ENCODE assay signal across 3 worm cellular contexts in genomic region chrII:11096233-11096632, ce11.
TF ChIP-seq lines count a peak whose summit lies in the region.

Gene nbs-1, minus strand, starts transcription at chrII:11096478.

TF ChIP-seq in whole organism, L1 larva, 84 proteins besides CTCF, POLR2A, EP300 and RAD21:
- TF ChIP-seq efl-1 (optimal IDR thresholded peaks at IDR 0.05; lab: Kevin White, UChicago) (peak in 1 of 2 experiments; percentile 6), efl-1 (GFP tag; optimal IDR thresholded peaks at IDR 0.05 in 1 of 2; lab: Kevin White, UChicago) (peak in 1 of 2 experiments; percentile 34), nhr-90 (tag; optimal IDR thresholded peaks at IDR 0.05; lab: Kevin White, UChicago; ENCODE audit: poor library complexity) (peak; percentile 12), nhr-85 (tag; lab: Kevin White, UChicago) (peak; percentile 63), nhr-77 (tag; optimal IDR thresholded peaks at IDR 0.05; lab: Kevin White, UChicago) (peak; percentile 7), nhr-47 (tag; optimal IDR thresholded peaks at IDR 0.05; lab: Kevin White, UChicago) (peak; percentile 13), unc-98 (GFP tag; IDR thresholded peaks at IDR 0.05; lab: Robert Waterston, UW) (no peak), ceh-88 (GFP tag; IDR thresholded peaks at IDR 0.05; lab: Robert Waterston, UW) (no peak), lsy-2 (tag; optimal IDR thresholded peaks at IDR 0.05; lab: Kevin White, UChicago) (peak in 1 of 2 experiments; percentile 41), nhr-20 (tag; optimal IDR thresholded peaks at IDR 0.05; lab: Kevin White, UChicago) (no peak)
TF ChIP-seq in whole organism, L1 larva: peak in this region for 6.

TF ChIP-seq in whole organism, L4 larva, 104 proteins besides CTCF, POLR2A, EP300 and RAD21:
- TF ChIP-seq ZK546.5 (tag; optimal IDR thresholded peaks at IDR 0.05; lab: Kevin White, UChicago) (no peak), ama-1 (optimal IDR thresholded peaks at IDR 0.05; lab: Kevin White, UChicago) (peak; percentile 14), lsy-2 (tag; optimal IDR thresholded peaks at IDR 0.05; lab: Kevin White, UChicago) (peak in 1 of 2 experiments; percentile 29), ceh-28 (tag; optimal IDR thresholded peaks at IDR 0.05; lab: Kevin White, UChicago) (no peak), mes-2 (tag; optimal IDR thresholded peaks at IDR 0.05; lab: Kevin White, UChicago; ENCODE audit: poor library complexity, severe bottlenecking) (peak; percentile 21), lin-38 (GFP tag; IDR thresholded peaks at IDR 0.05; lab: Robert Waterston, UW) (peak; percentile 49; the same call in 1 of the 2 replicates), Y48G9A.11 (GFP tag; IDR thresholded peaks at IDR 0.05; lab: Robert Waterston, UW) (0 out of 2 replicates have a peak, but pooled peaks have one; percentile 38), spr-1 (tag; optimal IDR thresholded peaks at IDR 0.05; lab: Kevin White, UChicago) (no peak), snpc-1.2 (GFP tag; IDR thresholded peaks at IDR 0.05; lab: Robert Waterston, UW) (peak; percentile 54; the same call in 1 of the 2 replicates)

TF ChIP-seq in whole organism, young adult, 124 proteins besides CTCF, POLR2A, EP300 and RAD21:
- TF ChIP-seq ekl-4 (GFP tag; IDR thresholded peaks at IDR 0.05; lab: Robert Waterston, UW): peak; percentile 75
- no peak for TF ChIP-seq dpl-1 (GFP tag; optimal IDR thresholded peaks at IDR 0.05; lab: Kevin White, UChicago)
- peak; percentile 38 for TF ChIP-seq xnd-1 (tag; optimal IDR thresholded peaks at IDR 0.05; lab: Kevin White, UChicago)
- peak; percentile 51 for TF ChIP-seq hrde-1 (tag; optimal IDR thresholded peaks at IDR 0.05; lab: Kevin White, UChicago; ENCODE audit: borderline replicate concordance)
- TF ChIP-seq Y56A3A.18 (GFP tag; IDR thresholded peaks at IDR 0.05; lab: Robert Waterston, UW): 0 out of 2 replicates have a peak, but pooled peaks have one; percentile 9
- TF ChIP-seq ceh-100 (GFP tag; IDR thresholded peaks at IDR 0.05; lab: Robert Waterston, UW): peak; percentile 24; the same call in 1 of the 2 replicates
- TF ChIP-seq sptf-2 (GFP tag; optimal IDR thresholded peaks at IDR 0.05; lab: Kevin White, UChicago): no peak
- TF ChIP-seq ztf-3 (GFP tag; optimal IDR thresholded peaks at IDR 0.05; lab: Kevin White, UChicago): no peak
- TF ChIP-seq rcor-1 (GFP tag; IDR thresholded peaks at IDR 0.05; lab: Robert Waterston, UW): peak; percentile 60
- no peak for TF ChIP-seq B0035.1 (tag; optimal IDR thresholded peaks at IDR 0.05; lab: Kevin White, UChicago)
- TF ChIP-seq athp-1 (tag; optimal IDR thresholded peaks at IDR 0.05; lab: Kevin White, UChicago): peak; percentile 12
- TF ChIP-seq Y53G8AR.9 (GFP tag; conservative IDR thresholded peaks at IDR 0.05; lab: Robert Waterston, UW): peak; percentile 65; the same call in 1 of the 2 replicates
- peak; percentile 16 for TF ChIP-seq fkh-3 (tag; optimal IDR thresholded peaks at IDR 0.05; lab: Kevin White, UChicago)
- TF ChIP-seq rpc-1 (optimal IDR thresholded peaks at IDR 0.05; lab: Kevin White, UChicago): no peak
- TF ChIP-seq rpc-1 (tag; optimal IDR thresholded peaks at IDR 0.05; lab: Kevin White, UChicago): no peak
- peak; percentile 49; the same call in 1 of the 2 replicates for TF ChIP-seq madf-3 (GFP tag; IDR thresholded peaks at IDR 0.05; lab: Robert Waterston, UW)
- TF ChIP-seq ztf-22 (GFP tag; optimal IDR thresholded peaks at IDR 0.05; lab: Kevin White, UChicago): no peak
- peak; percentile 27 for TF ChIP-seq snpc-3.4 (tag; optimal IDR thresholded peaks at IDR 0.05; lab: Kevin White, UChicago)
- peak; percentile 6 for TF ChIP-seq efl-1 (GFP tag; optimal IDR thresholded peaks at IDR 0.05; lab: Kevin White, UChicago)
- no peak for TF ChIP-seq madf-8 (GFP tag; conservative IDR thresholded peaks at IDR 0.05; lab: Robert Waterston, UW)
- 0 out of 2 replicates have a peak, but pooled peaks have one; percentile 34 for TF ChIP-seq C17E4.6 (GFP tag; IDR thresholded peaks at IDR 0.05; lab: Robert Waterston, UW)
- TF ChIP-seq bed-1 (GFP tag; IDR thresholded peaks at IDR 0.05; lab: Robert Waterston, UW): no peak
- TF ChIP-seq F22D6.2 (tag; optimal IDR thresholded peaks at IDR 0.05; lab: Kevin White, UChicago): no peak
- no peak for TF ChIP-seq ama-1 (optimal IDR thresholded peaks at IDR 0.05; lab: Kevin White, UChicago)
- peak; percentile 7 to 60 for TF ChIP-seq ama-1 (GFP tag; optimal IDR thresholded peaks at IDR 0.05; lab: Kevin White, UChicago)
- TF ChIP-seq ztf-6 (GFP tag; IDR thresholded peaks at IDR 0.05; lab: Robert Waterston, UW): no peak
- peak; percentile 67; the same call in 1 of the 2 replicates for TF ChIP-seq F39B2.1 (GFP tag; IDR thresholded peaks at IDR 0.05; lab: Robert Waterston, UW)
- TF ChIP-seq cebp-2 (GFP tag; IDR thresholded peaks at IDR 0.05; lab: Robert Waterston, UW): no peak
- peak; percentile 39 for TF ChIP-seq lsl-1 (GFP tag; optimal IDR thresholded peaks at IDR 0.05; lab: Kevin White, UChicago)
- TF ChIP-seq attf-6 (GFP tag; IDR thresholded peaks at IDR 0.05; lab: Robert Waterston, UW): peak; percentile 59; the same call in 1 of the 2 replicates
- TF ChIP-seq F57A8.1 (GFP tag; optimal IDR thresholded peaks at IDR 0.05; lab: Kevin White, UChicago): peak; percentile 21
- peak; percentile 18 for TF ChIP-seq ztf-18 (tag; optimal IDR thresholded peaks at IDR 0.05; lab: Kevin White, UChicago)
- peak; percentile 8 for TF ChIP-seq T26A5.8 (tag; optimal IDR thresholded peaks at IDR 0.05; lab: Kevin White, UChicago)
- peak; percentile 73 for TF ChIP-seq hsf-1 (GFP tag; IDR thresholded peaks at IDR 0.05; lab: Robert Waterston, UW)
- no peak for TF ChIP-seq nhr-80 (tag; optimal IDR thresholded peaks at IDR 0.05; lab: Kevin White, UChicago)
- TF ChIP-seq chd-7 (tag; optimal IDR thresholded peaks at IDR 0.05; lab: Kevin White, UChicago): peak; percentile 28
- peak; percentile 45 for TF ChIP-seq F33H1.4 (GFP tag; IDR thresholded peaks at IDR 0.05; lab: Robert Waterston, UW)
- peak; percentile 80 for TF ChIP-seq B0336.3 (GFP tag; IDR thresholded peaks at IDR 0.05; lab: Robert Waterston, UW)
- 0 out of 2 replicates have a peak, but pooled peaks have one; percentile 57 for TF ChIP-seq lin-26 (GFP tag; IDR thresholded peaks at IDR 0.05; lab: Robert Waterston, UW)
- TF ChIP-seq lin-54 (GFP tag; optimal IDR thresholded peaks at IDR 0.05; lab: Kevin White, UChicago): peak; percentile 41
- TF ChIP-seq nhr-120 (GFP tag; IDR thresholded peaks at IDR 0.05; lab: Robert Waterston, UW): no peak
- peak; percentile 59 for TF ChIP-seq madf-6 (GFP tag; IDR thresholded peaks at IDR 0.05; lab: Robert Waterston, UW)
- no peak for TF ChIP-seq F49E8.2 (tag; optimal IDR thresholded peaks at IDR 0.05; lab: Kevin White, UChicago; ENCODE audit: insufficient read depth)
- TF ChIP-seq F37B4.10 (GFP tag; IDR thresholded peaks at IDR 0.05; lab: Robert Waterston, UW): no peak
- TF ChIP-seq him-1 (tag; optimal IDR thresholded peaks at IDR 0.05; lab: Kevin White, UChicago): peak; percentile 13
- 0 out of 2 replicates have a peak, but pooled peaks have one; percentile 14 for TF ChIP-seq hmg-1.2 (GFP tag; IDR thresholded peaks at IDR 0.05; lab: Robert Waterston, UW)
